Worm (Caenorhabditis elegans) whole organism, L3 larva: Measurements from ENCODE around the gene srx-36.

Experiments
- R02D3.7 ChIP-seq: fragments of 150-350 bp; optimal IDR thresholded peaks from 2 replicates; lab custom pipeline; 2014; ENCODE audit warnings: missing biosample characterization, missing genetic modification characterization
- aly-2 ChIP-seq: fragments of 150-350 bp; optimal IDR thresholded peaks from 2 replicates; lab custom pipeline; 2014; ENCODE audit warnings: missing biosample characterization, missing genetic modification characterization
- ama-1 ChIP-seq: fragments of 150-350 bp; optimal IDR thresholded peaks from 2 replicates; lab custom pipeline; 2018
- ceh-28 ChIP-seq: fragments of 150-350 bp; optimal IDR thresholded peaks from 2 replicates; lab custom pipeline; 2014; ENCODE audit warnings: missing biosample characterization, missing genetic modification reagents, missing genetic modification characterization
- ceh-82 ChIP-seq: fragments of 150-350 bp; optimal IDR thresholded peaks from 2 replicates; lab custom pipeline; 2014; ENCODE audit warnings: missing biosample characterization, missing genetic modification characterization
- ceh-9 ChIP-seq: sonication (generic microtip); optimal IDR thresholded peaks from 2 replicates; lab custom pipeline; 2018; ENCODE audit warnings: missing biosample characterization, missing genetic modification characterization
- egl-27 ChIP-seq: sonication (generic microtip); optimal IDR thresholded peaks from 4 replicates; lab custom pipeline; 2017; ENCODE audit warnings: missing biosample characterization, missing genetic modification reagents, missing genetic modification characterization
- egl-5 ChIP-seq: fragments of 150-350 bp; optimal IDR thresholded peaks from 2 replicates; lab custom pipeline; 2017; ENCODE audit warnings: missing biosample characterization, missing genetic modification reagents, missing genetic modification characterization, inconsistent platforms
- elt-1 ChIP-seq: fragments of 150-350 bp; optimal IDR thresholded peaks from 2 replicates; lab custom pipeline; 2014; ENCODE audit warnings: missing biosample characterization, missing genetic modification characterization
- elt-2 ChIP-seq: sonication (generic microtip); optimal IDR thresholded peaks from 2 replicates; lab custom pipeline; 2016; ENCODE audit warnings: missing genetic modification reagents, mild to moderate bottlenecking, missing genetic modification characterization, missing compliant biosample characterization
- elt-3 ChIP-seq, 3 experiments: fragments of 150-350 bp in 1 of 3; sonication (generic microtip) in 2 of 3; optimal IDR thresholded peaks; 2 replicates in 2 of 3; 4 replicates in 1 of 3; lab custom pipeline; 2014 to 2017; ENCODE audit warnings: missing biosample characterization in 3 of 3, missing genetic modification characterization in 3 of 3
- eor-1 ChIP-seq, 2 experiments: fragments of 150-350 bp; optimal IDR thresholded peaks; 2 replicates each; lab custom pipeline; 2014 to 2018; ENCODE audit warnings: missing biosample characterization in 2 of 2, missing genetic modification characterization in 2 of 2
- fkh-10 ChIP-seq: sonication (generic microtip); optimal IDR thresholded peaks from 2 replicates; lab custom pipeline; 2017; ENCODE audit warnings: missing biosample characterization, missing genetic modification reagents, missing genetic modification characterization
- fkh-2 ChIP-seq: fragments of 150-350 bp; optimal IDR thresholded peaks from 2 replicates; lab custom pipeline; 2014; ENCODE audit warnings: missing biosample characterization, missing genetic modification reagents, missing genetic modification characterization
- fos-1 ChIP-seq: fragments of 150-350 bp; optimal IDR thresholded peaks from 2 replicates; lab custom pipeline; 2014; ENCODE audit warnings: missing biosample characterization, missing genetic modification characterization
- hmg-11 ChIP-seq: sonication (generic microtip); optimal IDR thresholded peaks from 2 replicates; lab custom pipeline; 2016; ENCODE audit warnings: missing genetic modification characterization, missing compliant biosample characterization
- jun-1 ChIP-seq: fragments of 150-350 bp; optimal IDR thresholded peaks from 2 replicates; lab custom pipeline; 2014; ENCODE audit warnings: missing biosample characterization, missing genetic modification reagents, missing genetic modification characterization
- lin-15B ChIP-seq: fragments of 150-350 bp; optimal IDR thresholded peaks from 2 replicates; lab custom pipeline; 2014; ENCODE audit warnings: missing biosample characterization, missing genetic modification characterization
- lin-39 ChIP-seq: fragments of 150-350 bp; optimal IDR thresholded peaks from 2 replicates; lab custom pipeline; 2018; ENCODE audit warnings: missing biosample characterization, missing genetic modification reagents, missing genetic modification characterization
- mdl-1 ChIP-seq: fragments of 150-350 bp; optimal IDR thresholded peaks from 2 replicates; lab custom pipeline; 2014; ENCODE audit warnings: missing biosample characterization, missing genetic modification characterization
- mml-1 ChIP-seq: fragments of 150-350 bp; sonication (generic microtip); optimal IDR thresholded peaks from 3 replicates; lab custom pipeline; 2014; ENCODE audit warnings: missing biosample characterization, missing genetic modification characterization
- nfya-1 ChIP-seq: sonication (generic microtip); optimal IDR thresholded peaks from 2 replicates; lab custom pipeline; 2017; ENCODE audit warnings: missing genetic modification characterization, mild to moderate bottlenecking, missing compliant biosample characterization, antibody characterized with exemption, moderate library complexity; ENCODE audit not compliant: insufficient read depth
- nhr-11 ChIP-seq: fragments of 150-350 bp; optimal IDR thresholded peaks from 2 replicates; lab custom pipeline; 2014; ENCODE audit warnings: missing biosample characterization, missing genetic modification characterization
- nhr-12 ChIP-seq: fragments of 150-350 bp; optimal IDR thresholded peaks from 2 replicates; lab custom pipeline; 2014; ENCODE audit warnings: missing biosample characterization, missing genetic modification characterization
- nhr-237 ChIP-seq: fragments of 150-350 bp; optimal IDR thresholded peaks from 2 replicates; lab custom pipeline; 2014; ENCODE audit warnings: missing biosample characterization, missing genetic modification characterization
- nhr-25 ChIP-seq: sonication (generic microtip); optimal IDR thresholded peaks from 2 replicates; lab custom pipeline; 2017; ENCODE audit warnings: missing biosample characterization, missing genetic modification characterization
- nhr-28 ChIP-seq: fragments of 150-350 bp; optimal IDR thresholded peaks from 2 replicates; lab custom pipeline; 2014; ENCODE audit warnings: missing biosample characterization, missing genetic modification characterization
- nhr-43 ChIP-seq: sonication (generic microtip); optimal IDR thresholded peaks from 2 replicates; lab custom pipeline; 2016; ENCODE audit warnings: mild to moderate bottlenecking, missing genetic modification characterization, missing compliant biosample characterization; ENCODE audit not compliant: poor library complexity, severe bottlenecking
- nhr-67 ChIP-seq: fragments of 150-350 bp; optimal IDR thresholded peaks from 2 replicates; lab custom pipeline; 2014; ENCODE audit warnings: missing biosample characterization, missing genetic modification characterization
- nhr-76 ChIP-seq: fragments of 150-350 bp; sonication (generic microtip); optimal IDR thresholded peaks from 5 replicates; lab custom pipeline; 2014; ENCODE audit warnings: missing biosample characterization, missing genetic modification characterization
- nhr-77 ChIP-seq: fragments of 150-350 bp; optimal IDR thresholded peaks from 2 replicates; lab custom pipeline; 2014; ENCODE audit warnings: missing biosample characterization, missing genetic modification characterization
- pha-4 ChIP-seq: fragments of 150-350 bp; optimal IDR thresholded peaks from 2 replicates; lab custom pipeline; 2014; ENCODE audit warnings: missing biosample characterization, missing genetic modification reagents, missing genetic modification characterization
- pqm-1 ChIP-seq: fragments of 150-350 bp; optimal IDR thresholded peaks from 2 replicates; lab custom pipeline; 2017; ENCODE audit warnings: missing biosample characterization, missing genetic modification characterization, inconsistent platforms
- sea-2 ChIP-seq: fragments of 150-350 bp; sonication (generic microtip); optimal IDR thresholded peaks from 4 replicates; lab custom pipeline; 2014; ENCODE audit warnings: missing biosample characterization, missing genetic modification reagents, missing genetic modification characterization
- skn-1 ChIP-seq: fragments of 150-350 bp; optimal IDR thresholded peaks from 2 replicates; lab custom pipeline; 2014; ENCODE audit warnings: missing biosample characterization, missing genetic modification characterization
- tbx-2 ChIP-seq: sonication (generic microtip); optimal IDR thresholded peaks from 2 replicates; lab custom pipeline; 2016; ENCODE audit warnings: mild to moderate bottlenecking, missing genetic modification characterization, missing compliant biosample characterization
- unc-39 ChIP-seq: sonication (generic microtip); optimal IDR thresholded peaks from 4 replicates; lab custom pipeline; 2017; ENCODE audit warnings: missing biosample characterization, missing genetic modification characterization
- unc-62 ChIP-seq: fragments of 150-350 bp; sonication (generic microtip); optimal IDR thresholded peaks from 4 replicates; lab custom pipeline; 2014; ENCODE audit warnings: missing biosample characterization, missing genetic modification reagents, missing genetic modification characterization
- zag-1 ChIP-seq: fragments of 150-350 bp; optimal IDR thresholded peaks from 2 replicates; lab custom pipeline; 2014; ENCODE audit warnings: missing biosample characterization, missing genetic modification characterization
- ztf-4 ChIP-seq: fragments of 150-350 bp; optimal IDR thresholded peaks from 2 replicates; lab custom pipeline; 2014; ENCODE audit warnings: missing biosample characterization, missing genetic modification characterization

Gene srx-36

ce11 chrV:7138320-7138719 is 7.4 kb upstream of the srx-36 start, which contains the start of gene str-112:
Gene str-112, minus strand, starts transcription at chrV:7138420.
- TF ChIP-seq hmg-11 (tag; lab: Kevin White, UChicago), result no peak
- no peak for TF ChIP-seq elt-1 (tag; lab: Kevin White, UChicago)
- TF ChIP-seq elt-2 (tag; lab: Kevin White, UChicago), result no peak
- TF ChIP-seq fos-1 (tag; lab: Kevin White, UChicago), result no peak

- TF ChIP-seq ceh-82 (tag; lab: Kevin White, UChicago) (no peak), eor-1 (tag; optimal IDR thresholded peaks at IDR 0.05; lab: Kevin White, UChicago) (no peak), ceh-9 (tag; lab: Kevin White, UChicago) (no peak), nhr-237 (tag; lab: Kevin White, UChicago) (no peak), ztf-4 (tag; lab: Kevin White, UChicago) (no peak), mml-1 (tag; lab: Kevin White, UChicago) (no peak), nhr-11 (tag; lab: Kevin White, UChicago) (no peak), unc-62 (GFP tag; lab: Kevin White, UChicago) (no peak), tbx-2 (tag; lab: Kevin White, UChicago) (no peak), elt-3 (tag; optimal IDR thresholded peaks at IDR 0.05; lab: Kevin White, UChicago) (no peak), ceh-28 (no peak), pha-4 (no peak), lin-39 (no peak), pqm-1 (tag; lab: Kevin White, UChicago) (no peak)
Measured at ce11 chrV:7136859-7137258, 6.0 kb upstream of the srx-36 start.

ce11 chrV:7133963-7134362 is 3.1 kb upstream of the srx-36 start, which contains the start of gene F10D2.16:
Gene F10D2.16, plus strand, starts transcription at chrV:7134263.
- TF ChIP-seq fos-1 (tag; lab: Kevin White, UChicago) (no peak), nfya-1 (tag; lab: Kevin White, UChicago) (no peak), nhr-237 (tag; lab: Kevin White, UChicago) (no peak), egl-27 (tag; lab: Kevin White, UChicago) (no peak), unc-39 (tag; lab: Kevin White, UChicago) (no peak), sea-2 (no peak), aly-2 (no peak), ztf-4 (tag; lab: Kevin White, UChicago) (no peak), jun-1 (tag; lab: Kevin White, UChicago) (no peak)
- TF ChIP-seq, all 47 proteins: peak for 0

DNA sequence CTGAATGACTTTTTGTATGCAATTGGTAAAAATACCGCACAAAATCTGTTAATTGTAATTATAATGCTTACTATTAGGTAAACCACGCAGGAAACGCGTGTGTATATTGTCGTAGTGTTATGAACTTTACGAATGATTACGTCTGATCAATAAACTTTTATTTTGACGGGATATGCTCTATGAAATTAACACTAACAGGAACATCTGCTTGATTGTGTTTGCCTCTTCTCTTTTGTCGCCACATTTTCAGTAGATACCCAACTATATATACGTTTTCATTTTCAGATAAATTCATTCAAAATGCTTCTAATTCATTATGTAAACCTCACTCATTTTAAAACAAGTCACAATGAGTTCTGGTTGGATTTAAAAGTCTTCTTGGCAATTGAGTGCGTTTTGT is 1.4 kb upstream of the srx-36 start, which contains the start of gene sre-10:
Gene sre-10 (plus strand): TSS at position 301 of the 400 bp plus-strand sequence.
- TF ChIP-seq lin-15B (no peak), ceh-82 (tag; lab: Kevin White, UChicago) (no peak), lin-39 (no peak), sea-2 (no peak), zag-1 (tag; lab: Kevin White, UChicago) (no peak), egl-27 (tag; lab: Kevin White, UChicago) (no peak), nhr-43 (tag; lab: Kevin White, UChicago) (no peak), egl-5 (no peak), nhr-76 (no peak), pha-4 (no peak), nhr-77 (tag; lab: Kevin White, UChicago) (no peak), ceh-28 (no peak), fkh-10 (no peak), skn-1 (tag; lab: Kevin White, UChicago) (no peak), nhr-11 (tag; lab: Kevin White, UChicago) (no peak), fkh-2 (no peak), nhr-12 (tag; lab: Kevin White, UChicago) (no peak), unc-39 (tag; lab: Kevin White, UChicago) (no peak), pqm-1 (tag; lab: Kevin White, UChicago) (no peak)

ce11 chrV:7129460-7129859 is 1.4 kb downstream of the srx-36 start, which contains the start of gene T01C4.8:
Gene T01C4.8, minus strand, starts transcription at chrV:7129560.
- TF ChIP-seq ama-1 (lab: Kevin White, UChicago) (no peak), nhr-67 (tag; lab: Kevin White, UChicago) (no peak), mdl-1 (tag; lab: Kevin White, UChicago) (no peak), nhr-43 (tag; lab: Kevin White, UChicago) (no peak), eor-1 (tag; optimal IDR thresholded peaks at IDR 0.05; lab: Kevin White, UChicago) (no peak), egl-5 (no peak), R02D3.7 (no peak), nhr-12 (tag; lab: Kevin White, UChicago) (no peak), nhr-28 (tag; lab: Kevin White, UChicago) (no peak), jun-1 (tag; lab: Kevin White, UChicago) (no peak), nhr-237 (tag; lab: Kevin White, UChicago) (no peak), nhr-25 (tag; lab: Kevin White, UChicago) (no peak), egl-27 (tag; lab: Kevin White, UChicago) (no peak), unc-62 (GFP tag; lab: Kevin White, UChicago) (no peak), mml-1 (tag; lab: Kevin White, UChicago) (no peak), fkh-10 (no peak), nhr-77 (tag; lab: Kevin White, UChicago) (no peak), ceh-82 (tag; lab: Kevin White, UChicago) (no peak), nhr-76 (no peak)
